Fruit fly (Drosophila melanogaster) whole organism, prepupa: ENCODE results near the gene Kaz-m1.
A peak's percentile ranks its signal among the peaks of the same experiment; 100 is the strongest.

Experiments
- Blimp-1 ChIP-seq: fragments of 200-800 bp; sonication (Bioruptor generic); optimal IDR thresholded peaks from 3 replicates; lab custom pipeline; 2017; ENCODE audit warnings: missing biosample characterization, missing genetic modification characterization, mild to moderate bottlenecking, moderate library complexity, missing genetic modification reagents
- CG10669 ChIP-seq: fragments of 200-800 bp; sonication (Bioruptor generic); optimal IDR thresholded peaks from 3 replicates; lab custom pipeline; 2018; ENCODE audit warnings: missing biosample characterization, mild to moderate bottlenecking, missing genetic modification characterization, moderate library complexity
- CG11902 ChIP-seq: fragments of 200-800 bp; sonication (Bioruptor generic); optimal IDR thresholded peaks from 3 replicates; lab custom pipeline; 2016; ENCODE audit warnings: missing biosample characterization, missing genetic modification characterization
- CG15336 ChIP-seq: fragments of 200-800 bp; sonication (Bioruptor generic); IDR thresholded peaks from 2 replicates; pipeline ENCODE4 v1.3.6; 2022; ENCODE audit warnings: missing biosample characterization, missing genetic modification characterization
- CG1621 ChIP-seq: fragments of 200-800 bp; sonication (Bioruptor generic); optimal IDR thresholded peaks from 3 replicates; lab custom pipeline; 2018; ENCODE audit warnings: missing biosample characterization, mild to moderate bottlenecking, missing genetic modification characterization
- CG31627 ChIP-seq: fragments of 200-800 bp; sonication (Bioruptor generic); optimal IDR thresholded peaks from 3 replicates; lab custom pipeline; 2016; ENCODE audit warnings: missing biosample characterization, missing genetic modification characterization
- CG34406 ChIP-seq: fragments of 200-800 bp; sonication (Bioruptor generic); optimal IDR thresholded peaks from 3 replicates; lab custom pipeline; 2016; ENCODE audit warnings: missing biosample characterization, missing genetic modification characterization
- CG6792 ChIP-seq: fragments of 200-800 bp; sonication (Bioruptor generic); optimal IDR thresholded peaks from 3 replicates; lab custom pipeline; 2016; ENCODE audit warnings: missing biosample characterization, missing genetic modification characterization
- CG6808 ChIP-seq: fragments of 200-800 bp; sonication (Bioruptor generic); optimal IDR thresholded peaks from 3 replicates; lab custom pipeline; 2017; ENCODE audit warnings: missing biosample characterization, missing genetic modification characterization, mild to moderate bottlenecking, moderate library complexity, missing genetic modification reagents
- CG6854 ChIP-seq: fragments of 200-800 bp; sonication (Bioruptor generic); optimal IDR thresholded peaks from 2 replicates; lab custom pipeline; 2017; ENCODE audit warnings: missing biosample characterization, mild to moderate bottlenecking, missing genetic modification characterization
- CG8119 ChIP-seq: fragments of 200-800 bp; sonication (Bioruptor generic); IDR thresholded peaks from 3 replicates; pipeline ENCODE4 v1.3.6; 2022; ENCODE audit warnings: missing biosample characterization, missing genetic modification characterization
- CG8319 ChIP-seq: fragments of 200-800 bp; sonication (Bioruptor generic); optimal IDR thresholded peaks from 3 replicates; lab custom pipeline; 2016; ENCODE audit warnings: missing biosample characterization, missing genetic modification characterization
- CG8632 ChIP-seq: fragments of 200-800 bp; sonication (Bioruptor generic); optimal IDR thresholded peaks from 3 replicates; lab custom pipeline; 2016; ENCODE audit warnings: missing biosample characterization, missing genetic modification characterization
- CG9139 ChIP-seq: fragments of 200-800 bp; sonication (Bioruptor generic); optimal IDR thresholded peaks from 3 replicates; lab custom pipeline; 2017; ENCODE audit warnings: missing biosample characterization, mild to moderate bottlenecking, missing genetic modification characterization
- Eip75B ChIP-seq: fragments of 200-800 bp; sonication (Bioruptor generic); optimal IDR thresholded peaks from 3 replicates; lab custom pipeline; 2016; ENCODE audit warnings: missing biosample characterization, missing genetic modification characterization
- Eip78C ChIP-seq: fragments of 200-800 bp; sonication (Bioruptor generic); peaks from one replicate; lab custom pipeline; 2016; ENCODE audit warnings: missing biosample characterization, missing genetic modification characterization
- Eip93F ChIP-seq: fragments of 200-800 bp; sonication (Bioruptor generic); optimal IDR thresholded peaks from 2 replicates; lab custom pipeline; 2016; ENCODE audit warnings: missing biosample characterization, mild to moderate bottlenecking, missing genetic modification characterization
- Ets21C ChIP-seq: fragments of 200-800 bp; sonication (Bioruptor generic); optimal IDR thresholded peaks from 3 replicates; lab custom pipeline; 2016; ENCODE audit warnings: missing biosample characterization, missing genetic modification characterization
- Ets96B ChIP-seq: fragments of 200-800 bp; optimal IDR thresholded peaks from 2 replicates; lab custom pipeline; 2019; ENCODE audit warnings: missing biosample characterization, mild to moderate bottlenecking, missing genetic modification characterization, moderate library complexity
- Gug ChIP-seq: fragments of 200-800 bp; sonication (Bioruptor generic); IDR thresholded peaks from 2 replicates; pipeline ENCODE4 v1.3.6; 2022; ENCODE audit warnings: missing biosample characterization, missing genetic modification characterization
- Hr38 ChIP-seq: sonication (Bioruptor generic); optimal IDR thresholded peaks from 2 replicates; lab custom pipeline; 2016; ENCODE audit warnings: missing biosample characterization, missing genetic modification characterization
- Hr4 ChIP-seq: fragments of 200-800 bp; sonication (Bioruptor generic); optimal IDR thresholded peaks from 3 replicates; lab custom pipeline; 2016; ENCODE audit warnings: missing biosample characterization, missing genetic modification characterization
- Smox ChIP-seq: fragments of 200-800 bp; sonication (Bioruptor generic); optimal IDR thresholded peaks from 3 replicates; lab custom pipeline; 2016; ENCODE audit warnings: missing biosample characterization, missing genetic modification characterization
- Sox14 ChIP-seq: fragments of 200-800 bp; sonication (Bioruptor generic); optimal IDR thresholded peaks from 3 replicates; lab custom pipeline; 2016; ENCODE audit warnings: missing biosample characterization, missing genetic modification characterization
- achi ChIP-seq: fragments of 200-800 bp; sonication (Bioruptor generic); optimal IDR thresholded peaks from 3 replicates; lab custom pipeline; 2016; ENCODE audit warnings: missing biosample characterization, missing genetic modification characterization
- acj6 ChIP-seq: fragments of 200-800 bp; sonication (Bioruptor generic); optimal IDR thresholded peaks from 3 replicates; lab custom pipeline; 2016; ENCODE audit warnings: missing biosample characterization, missing genetic modification characterization
- cyc ChIP-seq: fragments of 200-800 bp; sonication (Bioruptor generic); optimal IDR thresholded peaks from 3 replicates; lab custom pipeline; 2016; ENCODE audit warnings: missing biosample characterization, missing genetic modification characterization
- dac ChIP-seq: fragments of 200-800 bp; sonication (Bioruptor generic); optimal IDR thresholded peaks from 2 replicates; lab custom pipeline; 2017; ENCODE audit warnings: missing biosample characterization, mild to moderate bottlenecking, missing genetic modification characterization
- dsx ChIP-seq: fragments of 200-800 bp; optimal IDR thresholded peaks from 3 replicates; lab custom pipeline; 2019; ENCODE audit warnings: missing biosample characterization, mild to moderate bottlenecking, missing genetic modification characterization, moderate library complexity; ENCODE audit not compliant: poor library complexity, severe bottlenecking
- fd59A ChIP-seq: fragments of 200-800 bp; sonication (Bioruptor generic); optimal IDR thresholded peaks from 2 replicates; lab custom pipeline; 2017; ENCODE audit warnings: missing biosample characterization, mild to moderate bottlenecking, missing genetic modification characterization, missing genetic modification reagents
- fd85E ChIP-seq: fragments of 200-800 bp; sonication (Bioruptor generic); optimal IDR thresholded peaks from 3 replicates; lab custom pipeline; 2016; ENCODE audit warnings: missing biosample characterization, missing genetic modification characterization
- net ChIP-seq: fragments of 200-800 bp; sonication (Bioruptor generic); optimal IDR thresholded peaks from 3 replicates; lab custom pipeline; 2016; ENCODE audit warnings: missing biosample characterization, missing genetic modification characterization
- salr ChIP-seq, 2 experiments: fragments of 200-800 bp; sonication (Bioruptor generic); optimal IDR thresholded peaks; 3 replicates each; lab custom pipeline; 2016 to 2018; ENCODE audit warnings: missing biosample characterization in 2 of 2, missing genetic modification characterization in 2 of 2, mild to moderate bottlenecking in 1 of 2
- spab ChIP-seq: fragments of 200-800 bp; sonication (Bioruptor generic); optimal IDR thresholded peaks from 2 replicates; lab custom pipeline; 2017; ENCODE audit warnings: missing biosample characterization, mild to moderate bottlenecking, missing genetic modification characterization, missing genetic modification reagents
- svp ChIP-seq: fragments of 200-800 bp; sonication (Bioruptor generic); peaks from one replicate; lab custom pipeline; 2016; ENCODE audit warnings: missing biosample characterization, missing genetic modification characterization
- topi ChIP-seq: fragments of 200-800 bp; sonication (Bioruptor generic); optimal IDR thresholded peaks from 3 replicates; lab custom pipeline; 2016; ENCODE audit warnings: missing biosample characterization, missing genetic modification characterization

The Kaz-m1 gene

dm6 chr3R:26059195-26059594 is 44.7 kb downstream of the Kaz-m1 start, which contains the start of the genes RpL34a and Trmt61 (continued):
- peak; percentile 74 for TF ChIP-seq Blimp-1 (GFP tag; lab: Kevin White, UChicago)
- TF ChIP-seq CG6808 (GFP tag; lab: Kevin White, UChicago): peak; percentile 80
- peak; percentile 50 for TF ChIP-seq fd85E (GFP tag; lab: Kevin White, UChicago)
- peak; percentile 90 for TF ChIP-seq CG6854 (GFP tag; lab: Kevin White, UChicago)
- TF ChIP-seq salr (GFP tag; optimal IDR thresholded peaks at IDR 0.05; lab: Kevin White, UChicago): peak; percentile 36 to 56
- TF ChIP-seq CG15336 (GFP tag; lab: Robert Waterston, UW): peak; percentile 43; the same call in 1 of the 2 replicates
- TF ChIP-seq Sox14: peak; percentile 56
- no peak for TF ChIP-seq Eip93F
- TF ChIP-seq CG8319 (GFP tag; lab: Kevin White, UChicago): peak; percentile 58
- peak; percentile 59 for TF ChIP-seq net
- TF ChIP-seq cyc (GFP tag; lab: Kevin White, UChicago): peak; percentile 72
- peak; percentile 50 for TF ChIP-seq Ets21C
- TF ChIP-seq CG8119 (GFP tag; lab: Robert Waterston, UW): peak; percentile 29; the same call in 1 of the 3 replicates
- TF ChIP-seq CG8632: peak; percentile 66
- peak; percentile 31; the same call in 1 of the 2 replicates for TF ChIP-seq Gug (GFP tag; lab: Robert Waterston, UW)
- TF ChIP-seq fd59A (GFP tag; lab: Kevin White, UChicago): peak; percentile 42
- TF ChIP-seq Eip78C (GFP tag; lab: Kevin White, UChicago): peak; percentile 96
- TF ChIP-seq spab: no peak
- TF ChIP-seq Smox (GFP tag; lab: Kevin White, UChicago): peak; percentile 78
- peak; percentile 76 for TF ChIP-seq CG10669 (GFP tag; lab: Kevin White, UChicago)
- TF ChIP-seq acj6 (GFP tag; lab: Kevin White, UChicago): peak; percentile 68
- TF ChIP-seq Hr4 (GFP tag; lab: Kevin White, UChicago): peak; percentile 47
- peak; percentile 61 for TF ChIP-seq dsx
- TF ChIP-seq CG6792 (GFP tag; lab: Kevin White, UChicago): peak; percentile 75
- TF ChIP-seq, all 60 proteins: peak for 52

dm6 chr3R:26062911-26063310 is 48.4 kb downstream of the Kaz-m1 start, which contains the start of gene CG14551:
CG14551 (minus strand) TSS chr3R:26063011.
- TF ChIP-seq CG9139 (GFP tag; lab: Kevin White, UChicago) (no peak), cyc (GFP tag; lab: Kevin White, UChicago) (no peak), Blimp-1 (GFP tag; lab: Kevin White, UChicago) (no peak), CG6854 (GFP tag; lab: Kevin White, UChicago) (no peak), Eip75B (GFP tag; lab: Kevin White, UChicago) (no peak)

DNA sequence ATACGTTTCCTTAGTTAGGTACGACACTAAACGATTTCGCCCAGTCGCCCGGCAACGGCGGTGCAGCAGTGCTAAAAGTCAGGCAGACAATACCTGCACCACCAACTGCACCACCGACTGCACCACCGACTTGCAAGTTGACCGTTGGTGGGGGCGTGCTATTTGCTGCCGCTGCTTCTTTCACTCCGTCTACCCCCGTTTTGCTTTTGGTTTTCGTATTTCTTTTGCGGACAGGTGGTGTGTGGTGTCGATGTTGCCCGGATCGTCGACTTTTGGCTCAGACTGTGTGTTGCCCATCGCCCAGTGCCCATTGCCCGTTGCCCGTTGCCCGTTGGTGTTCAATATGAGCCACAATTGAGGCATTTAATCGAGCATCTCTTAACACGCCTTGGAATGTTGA is 50.2 kb downstream of the Kaz-m1 start:
- TF ChIP-seq CG34406: no peak
- no peak for TF ChIP-seq CG6808 (GFP tag; lab: Kevin White, UChicago)
- no peak for TF ChIP-seq CG11902
- no peak for TF ChIP-seq topi (GFP tag; lab: Kevin White, UChicago)
- no peak for TF ChIP-seq dac (GFP tag; lab: Kevin White, UChicago)
- no peak for TF ChIP-seq CG9139 (GFP tag; lab: Kevin White, UChicago)
- TF ChIP-seq Ets21C: no peak
- no peak for TF ChIP-seq achi (GFP tag; lab: Kevin White, UChicago)
- no peak for TF ChIP-seq Eip75B (GFP tag; lab: Kevin White, UChicago)
- no peak for TF ChIP-seq Ets96B (tag; lab: Kevin White, UChicago)
- TF ChIP-seq Smox (GFP tag; lab: Kevin White, UChicago): no peak
- no peak for TF ChIP-seq svp (GFP tag; lab: Kevin White, UChicago)
- no peak for TF ChIP-seq acj6 (GFP tag; lab: Kevin White, UChicago)
- TF ChIP-seq Eip78C (GFP tag; lab: Kevin White, UChicago): no peak
- no peak for TF ChIP-seq CG1621 (tag; lab: Kevin White, UChicago)
- TF ChIP-seq CG31627 (GFP tag; lab: Kevin White, UChicago): no peak
- no peak for TF ChIP-seq CG8632
- TF ChIP-seq Hr38 (GFP tag; lab: Kevin White, UChicago): no peak
- TF ChIP-seq net: no peak
- TF ChIP-seq Eip93F: no peak
